Worm (Caenorhabditis elegans) whole organism, late embryonic: ENCODE data around the gene F26F4.8.

Source experiments
- ceh-19 ChIP-seq: fragments of 200-800 bp; sonication (Bioruptor generic); optimal IDR thresholded peaks from 2 replicates; lab custom pipeline; 2018; ENCODE audit warnings: mild to moderate bottlenecking, missing genetic modification characterization, missing compliant biosample characterization
- lin-11 ChIP-seq: fragments of 200-800 bp; sonication (Bioruptor generic); optimal IDR thresholded peaks from 2 replicates; lab custom pipeline; 2018; ENCODE audit warnings: mild to moderate bottlenecking, missing genetic modification characterization, missing compliant biosample characterization
- pag-3 ChIP-seq: sonication (generic microtip); optimal IDR thresholded peaks from 2 replicates; lab custom pipeline; 2016; ENCODE audit warnings: missing compliant biosample characterization, missing genetic modification characterization, borderline replicate concordance
- unc-55 ChIP-seq: sonication (generic microtip); optimal IDR thresholded peaks from 2 replicates; lab custom pipeline; 2017; ENCODE audit warnings: missing biosample characterization, missing genetic modification reagents, missing genetic modification characterization

- no peak for TF ChIP-seq lin-11
- no peak for TF ChIP-seq pag-3 (tag; lab: Kevin White, UChicago)
- TF ChIP-seq ceh-19 (GFP tag; lab: Kevin White, UChicago) = no peak
- no peak for TF ChIP-seq unc-55 (GFP tag; lab: Kevin White, UChicago)
Observed at ce11 chrIII:4906896-4907295, 1.6 kb upstream of the F26F4.8 start, which contains the start of gene rom-1.
